Comparison of ENCODE assay signal across 3 fruit fly cellular contexts in the genomic region with DNA sequence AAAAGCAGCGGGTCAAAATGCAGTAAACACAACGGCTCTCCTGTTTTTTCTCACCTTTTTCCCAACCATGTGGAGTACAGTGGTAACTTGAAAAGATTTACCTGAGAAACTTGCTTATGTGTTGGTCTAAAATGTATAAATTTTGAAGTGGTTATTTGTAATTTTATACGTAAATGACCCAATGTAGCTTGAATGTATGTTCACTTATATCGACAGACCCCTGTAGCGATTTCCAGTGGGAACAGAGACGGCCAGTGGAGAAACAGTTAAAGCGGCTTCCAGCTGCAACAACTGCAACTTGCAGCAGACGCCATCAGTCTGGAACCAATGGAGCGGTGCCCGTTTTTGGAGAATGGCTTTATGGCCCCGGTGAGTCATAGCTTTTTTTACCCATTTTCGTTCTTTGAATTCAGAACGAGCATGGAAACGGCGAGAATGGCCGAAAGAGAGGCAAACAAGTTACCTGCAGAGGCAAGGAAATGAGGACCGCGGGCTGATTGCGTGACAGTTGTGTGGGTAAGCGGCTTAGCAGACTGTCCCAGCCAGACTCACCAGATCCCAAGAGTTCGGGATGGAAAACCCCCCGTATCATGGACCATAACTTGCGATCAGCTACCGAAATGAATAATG.
A peak's percentile ranks its signal among the peaks of the same experiment; 100 is the strongest.
TF ChIP-seq lines count a peak whose summit lies in the region.

No protein-coding gene starts in this region.

TF ChIP-seq in whole organism, embryonic, 481 proteins besides CTCF, POLR2A, EP300 and RAD21 (continued from another document and continues in another):
- TF ChIP-seq bbx (GFP tag; IDR thresholded peaks at IDR 0.05; lab: Robert Waterston, UW; ENCODE audit: partially characterized antibody): no peak
- peak; percentile 24 for TF ChIP-seq Nf-YB (GFP tag; optimal IDR thresholded peaks at IDR 0.05; lab: Kevin White, UChicago)
- TF ChIP-seq sisA (GFP tag; IDR thresholded peaks at IDR 0.05; lab: Robert Waterston, UW): peak; percentile 64
- TF ChIP-seq caup (GFP tag; optimal IDR thresholded peaks at IDR 0.05; lab: Kevin White, UChicago; ENCODE audit: severe bottlenecking): no peak
- TF ChIP-seq CG6813 (GFP tag; optimal IDR thresholded peaks at IDR 0.05; lab: Kevin White, UChicago): peak; percentile 68
- TF ChIP-seq CG7928 (GFP tag; optimal IDR thresholded peaks at IDR 0.05; lab: Kevin White, UChicago): no peak
- peak; percentile 54 for TF ChIP-seq Oli (tag; optimal IDR thresholded peaks at IDR 0.05; lab: Kevin White, UChicago)
- peak; percentile 21 for TF ChIP-seq CG11398 (GFP tag; optimal IDR thresholded peaks at IDR 0.05; lab: Kevin White, UChicago)
- peak; percentile 36 for TF ChIP-seq CG8089 (GFP tag; optimal IDR thresholded peaks at IDR 0.05; lab: Kevin White, UChicago)
- no peak for TF ChIP-seq h (optimal IDR thresholded peaks at IDR 0.05; lab: Kevin White, UChicago)
- peak; percentile 5 for TF ChIP-seq CG3065 (GFP tag; optimal IDR thresholded peaks at IDR 0.05; lab: Kevin White, UChicago)
- no peak for TF ChIP-seq Dref (GFP tag; IDR thresholded peaks at IDR 0.05; lab: Robert Waterston, UW)
- peak; percentile 52 for TF ChIP-seq corto (GFP tag; optimal IDR thresholded peaks at IDR 0.05; lab: Kevin White, UChicago)
- TF ChIP-seq al (GFP tag; IDR thresholded peaks at IDR 0.05; lab: Robert Waterston, UW): no peak
- TF ChIP-seq Bdp1 (GFP tag; optimal IDR thresholded peaks at IDR 0.05; lab: Kevin White, UChicago): peak; percentile 6
- TF ChIP-seq CG7786 (GFP tag; optimal IDR thresholded peaks at IDR 0.05; lab: Kevin White, UChicago): peak; percentile 38
- peak; percentile 39 for TF ChIP-seq CG13424 (tag; optimal IDR thresholded peaks at IDR 0.05; lab: Kevin White, UChicago)
- peak; percentile 47 for TF ChIP-seq CG16863 (GFP tag; optimal IDR thresholded peaks at IDR 0.05; lab: Kevin White, UChicago)
- TF ChIP-seq CG14710 (tag; optimal IDR thresholded peaks at IDR 0.05; lab: Kevin White, UChicago): peak; percentile 85
- no peak for TF ChIP-seq Fer2 (tag; optimal IDR thresholded peaks at IDR 0.05; lab: Kevin White, UChicago)
- TF ChIP-seq ato (GFP tag; IDR thresholded peaks at IDR 0.05; lab: Robert Waterston, UW; ENCODE audit: partially characterized antibody): no peak
- peak in 1 of 3 experiments; percentile 40 for TF ChIP-seq Stat92E (GFP tag; optimal IDR thresholded peaks at IDR 0.05; lab: Kevin White, UChicago)
- peak; percentile 80 for TF ChIP-seq CG7271 (tag; optimal IDR thresholded peaks at IDR 0.05; lab: Kevin White, UChicago)
- no peak for TF ChIP-seq CG18011 (GFP tag; optimal IDR thresholded peaks at IDR 0.05; lab: Kevin White, UChicago)
- TF ChIP-seq chif (GFP tag; optimal IDR thresholded peaks at IDR 0.05; lab: Kevin White, UChicago): peak; percentile 70 to 79
- TF ChIP-seq CG18262 (tag; optimal IDR thresholded peaks at IDR 0.05; lab: Kevin White, UChicago): peak; percentile 87
- TF ChIP-seq sc (optimal IDR thresholded peaks at IDR 0.05; lab: Kevin White, UChicago): no peak
- TF ChIP-seq sc (GFP tag; optimal IDR thresholded peaks at IDR 0.05; lab: Kevin White, UChicago): peak; percentile 30
- TF ChIP-seq pum (GFP tag; optimal IDR thresholded peaks at IDR 0.05; lab: Kevin White, UChicago): peak; percentile 63
- peak; percentile 14 for TF ChIP-seq cg (GFP tag; optimal IDR thresholded peaks at IDR 0.05; lab: Kevin White, UChicago)
- TF ChIP-seq slp2 (GFP tag; optimal IDR thresholded peaks at IDR 0.05; lab: Kevin White, UChicago): peak; percentile 56
- no peak for TF ChIP-seq rib (GFP tag; IDR thresholded peaks at IDR 0.05; lab: Robert Waterston, UW)
- peak; percentile 55 for TF ChIP-seq gcm (GFP tag; optimal IDR thresholded peaks at IDR 0.05; lab: Kevin White, UChicago)
- TF ChIP-seq CG42726 (GFP tag; IDR thresholded peaks at IDR 0.05; lab: Robert Waterston, UW; ENCODE audit: partially characterized antibody): no peak
- TF ChIP-seq ken (GFP tag; IDR thresholded peaks at IDR 0.05; lab: Robert Waterston, UW): 0 out of 3 replicates have a peak, but pooled peaks have one; percentile 28
- peak; percentile 94 for TF ChIP-seq Spps (tag; optimal IDR thresholded peaks at IDR 0.05; lab: Kevin White, UChicago)
- no peak for TF ChIP-seq da (GFP tag; optimal IDR thresholded peaks at IDR 0.05; lab: Kevin White, UChicago)
- TF ChIP-seq onecut (GFP tag; IDR thresholded peaks at IDR 0.05; lab: Robert Waterston, UW): peak; percentile 61
- TF ChIP-seq toy (GFP tag; IDR thresholded peaks at IDR 0.05; lab: Robert Waterston, UW): no peak
- TF ChIP-seq CG14441 (GFP tag; IDR thresholded peaks at IDR 0.05; lab: Robert Waterston, UW): no peak; the same call in 1 of the 2 replicates
- peak; percentile 79 for TF ChIP-seq CG15601 (tag; optimal IDR thresholded peaks at IDR 0.05; lab: Kevin White, UChicago)

TF ChIP-seq in whole organism, prepupa, 60 proteins besides CTCF, POLR2A, EP300 and RAD21 (continued from another document):
- peak; percentile 94 for TF ChIP-seq CG6163 (GFP tag; IDR thresholded peaks at IDR 0.05; lab: Robert Waterston, UW)
- peak; percentile 90 for TF ChIP-seq vri (GFP tag; optimal IDR thresholded peaks at IDR 0.05; lab: Kevin White, UChicago)
- TF ChIP-seq CG34406 (GFP tag; optimal IDR thresholded peaks at IDR 0.05; lab: Kevin White, UChicago): peak; percentile 85
- peak; percentile 92 for TF ChIP-seq Ets21C (GFP tag; optimal IDR thresholded peaks at IDR 0.05; lab: Kevin White, UChicago)
- peak; percentile 89 for TF ChIP-seq CG11902 (GFP tag; optimal IDR thresholded peaks at IDR 0.05; lab: Kevin White, UChicago)
- peak; percentile 79 for TF ChIP-seq CG11762 (GFP tag; optimal IDR thresholded peaks at IDR 0.05; lab: Kevin White, UChicago; ENCODE audit: insufficient read depth)
- TF ChIP-seq CG3032 (tag; optimal IDR thresholded peaks at IDR 0.05; lab: Kevin White, UChicago): peak; percentile 94
- TF ChIP-seq Sox14 (GFP tag; optimal IDR thresholded peaks at IDR 0.05; lab: Kevin White, UChicago): peak; percentile 92
- peak; percentile 79 to 92 for TF ChIP-seq ss (GFP tag; optimal IDR thresholded peaks at IDR 0.05; lab: Kevin White, UChicago)
- peak; percentile 82 for TF ChIP-seq CG8119 (GFP tag; IDR thresholded peaks at IDR 0.05; lab: Robert Waterston, UW)
- TF ChIP-seq Hr39 (GFP tag; optimal IDR thresholded peaks at IDR 0.05; lab: Kevin White, UChicago): peak; percentile 95
- TF ChIP-seq Eip78C (GFP tag; lab: Kevin White, UChicago): peak; percentile 97
- TF ChIP-seq salr (GFP tag; optimal IDR thresholded peaks at IDR 0.05; lab: Kevin White, UChicago): peak; percentile 76 to 81
- TF ChIP-seq spab (GFP tag; optimal IDR thresholded peaks at IDR 0.05; lab: Kevin White, UChicago): peak; percentile 96
- peak; percentile 93 for TF ChIP-seq Smox (GFP tag; optimal IDR thresholded peaks at IDR 0.05; lab: Kevin White, UChicago)
- peak; percentile 86 for TF ChIP-seq CG10631 (GFP tag; optimal IDR thresholded peaks at IDR 0.05; lab: Kevin White, UChicago)
- TF ChIP-seq CG8319 (GFP tag; optimal IDR thresholded peaks at IDR 0.05; lab: Kevin White, UChicago): peak; percentile 78
- TF ChIP-seq OdsH (GFP tag; optimal IDR thresholded peaks at IDR 0.05; lab: Kevin White, UChicago): peak; percentile 90
- TF ChIP-seq CG7368 (GFP tag; optimal IDR thresholded peaks at IDR 0.05; lab: Kevin White, UChicago): peak; percentile 93
- peak; percentile 50 for TF ChIP-seq dac (GFP tag; optimal IDR thresholded peaks at IDR 0.05; lab: Kevin White, UChicago)
- peak; percentile 86 for TF ChIP-seq CG6808 (GFP tag; optimal IDR thresholded peaks at IDR 0.05; lab: Kevin White, UChicago)
- TF ChIP-seq CG1621 (tag; optimal IDR thresholded peaks at IDR 0.05; lab: Kevin White, UChicago): peak; percentile 92
- TF ChIP-seq net (GFP tag; optimal IDR thresholded peaks at IDR 0.05; lab: Kevin White, UChicago): peak; percentile 87
- peak; percentile 78 for TF ChIP-seq Sox15 (GFP tag; optimal IDR thresholded peaks at IDR 0.05; lab: Kevin White, UChicago)
- peak; percentile 70 for TF ChIP-seq CG4318 (GFP tag; optimal IDR thresholded peaks at IDR 0.05; lab: Kevin White, UChicago)
- peak; percentile 93 for TF ChIP-seq fd85E (GFP tag; optimal IDR thresholded peaks at IDR 0.05; lab: Kevin White, UChicago)
- TF ChIP-seq eg (GFP tag; IDR thresholded peaks at IDR 0.05; lab: Robert Waterston, UW): peak; percentile 87
- TF ChIP-seq Hr38 (GFP tag; optimal IDR thresholded peaks at IDR 0.05; lab: Kevin White, UChicago): no peak
- peak; percentile 95 for TF ChIP-seq esn (GFP tag; optimal IDR thresholded peaks at IDR 0.05; lab: Kevin White, UChicago)
- peak; percentile 97 for TF ChIP-seq cyc (GFP tag; optimal IDR thresholded peaks at IDR 0.05; lab: Kevin White, UChicago)
- peak; percentile 93 for TF ChIP-seq Eip75B (GFP tag; optimal IDR thresholded peaks at IDR 0.05; lab: Kevin White, UChicago)
- peak; percentile 96 for TF ChIP-seq Sox102F (GFP tag; optimal IDR thresholded peaks at IDR 0.05; lab: Kevin White, UChicago)
- TF ChIP-seq CG8632 (GFP tag; optimal IDR thresholded peaks at IDR 0.05; lab: Kevin White, UChicago): peak; percentile 82
- TF ChIP-seq CG6792 (GFP tag; optimal IDR thresholded peaks at IDR 0.05; lab: Kevin White, UChicago): peak; percentile 91
- TF ChIP-seq Eip93F (GFP tag; optimal IDR thresholded peaks at IDR 0.05; lab: Kevin White, UChicago): peak; percentile 79
- peak; percentile 89 for TF ChIP-seq fd59A (GFP tag; optimal IDR thresholded peaks at IDR 0.05; lab: Kevin White, UChicago)
- peak; percentile 93 for TF ChIP-seq lz (GFP tag; optimal IDR thresholded peaks at IDR 0.05; lab: Kevin White, UChicago)
- peak; percentile 83 for TF ChIP-seq CG15336 (GFP tag; IDR thresholded peaks at IDR 0.05; lab: Robert Waterston, UW)
- TF ChIP-seq CG6854 (GFP tag; optimal IDR thresholded peaks at IDR 0.05; lab: Kevin White, UChicago): peak; percentile 96
- TF ChIP-seq Met (GFP tag; optimal IDR thresholded peaks at IDR 0.05; lab: Kevin White, UChicago): peak; percentile 95
- peak; percentile 93 for TF ChIP-seq topi (GFP tag; optimal IDR thresholded peaks at IDR 0.05; lab: Kevin White, UChicago)

TF ChIP-seq in whole organism, wandering third instar larva, 38 proteins besides CTCF, POLR2A, EP300 and RAD21 (continued from another document):
- TF ChIP-seq dmrt93B (GFP tag; optimal IDR thresholded peaks at IDR 0.05; lab: Kevin White, UChicago): peak; percentile 75
- peak; percentile 59 for TF ChIP-seq dsf (GFP tag; optimal IDR thresholded peaks at IDR 0.05; lab: Kevin White, UChicago; ENCODE audit: borderline replicate concordance)
- no peak for TF ChIP-seq pan (optimal IDR thresholded peaks at IDR 0.05; lab: Kevin White, UChicago)
- peak; percentile 96 for TF ChIP-seq Hnf4 (GFP tag; optimal IDR thresholded peaks at IDR 0.05; lab: Kevin White, UChicago)
- TF ChIP-seq Vsx2 (GFP tag; optimal IDR thresholded peaks at IDR 0.05; lab: Kevin White, UChicago; ENCODE audit: partially characterized antibody): peak; percentile 7
- no peak for TF ChIP-seq Mio (GFP tag; optimal IDR thresholded peaks at IDR 0.05; lab: Kevin White, UChicago)
- no peak for TF ChIP-seq usp (GFP tag; optimal IDR thresholded peaks at IDR 0.05; lab: Kevin White, UChicago)
- peak; percentile 90 for TF ChIP-seq Sp1 (GFP tag; optimal IDR thresholded peaks at IDR 0.05; lab: Kevin White, UChicago)
- TF ChIP-seq psq (GFP tag; optimal IDR thresholded peaks at IDR 0.05; lab: Kevin White, UChicago): peak; percentile 95
- no peak for TF ChIP-seq dl (GFP tag; optimal IDR thresholded peaks at IDR 0.05; lab: Kevin White, UChicago; ENCODE audit: insufficient read depth in 1 of 2, partially characterized antibody in 2 of 2)
- peak; percentile 64 for TF ChIP-seq GATAd (GFP tag; optimal IDR thresholded peaks at IDR 0.05; lab: Kevin White, UChicago)
- no peak for TF ChIP-seq jim (GFP tag; optimal IDR thresholded peaks at IDR 0.05; lab: Kevin White, UChicago)
- TF ChIP-seq OdsH (GFP tag; optimal IDR thresholded peaks at IDR 0.05; lab: Kevin White, UChicago): peak; percentile 90
- TF ChIP-seq CG32264 (GFP tag; optimal IDR thresholded peaks at IDR 0.05; lab: Kevin White, UChicago): peak; percentile 80
- peak; percentile 97 for TF ChIP-seq CG9705 (GFP tag; optimal IDR thresholded peaks at IDR 0.05; lab: Kevin White, UChicago)
